Fruit fly (Drosophila melanogaster) whole organism, pupa: ENCODE results near the gene moody.
A peak's percentile ranks its signal among the peaks of the same experiment; 100 is the strongest.

ENCODE experiments used
- CG10348 ChIP-seq: fragments of 200-800 bp; sonication (Bioruptor generic); IDR thresholded peaks from 2 replicates; pipeline ENCODE4 v1.3.6; 2022; ENCODE audit warnings: missing biosample characterization, missing genetic modification characterization
- CG32121 ChIP-seq: fragments of 200-800 bp; sonication (Bioruptor generic); IDR thresholded peaks from 2 replicates; pipeline ENCODE4 v1.3.6; 2022; ENCODE audit warnings: missing biosample characterization, missing genetic modification characterization
- CG4496 ChIP-seq: fragments of 200-800 bp; sonication (Bioruptor generic); IDR thresholded peaks from 3 replicates; pipeline ENCODE4 v1.3.6; 2022; ENCODE audit warnings: missing biosample characterization, missing genetic modification characterization
- CG9948 ChIP-seq: fragments of 200-800 bp; sonication (Bioruptor generic); optimal IDR thresholded peaks from 2 replicates; lab custom pipeline; 2018; ENCODE audit warnings: missing biosample characterization, mild to moderate bottlenecking, missing genetic modification characterization, moderate library complexity
- EcR ChIP-seq: fragments of 200-800 bp; sonication (Bioruptor generic); optimal IDR thresholded peaks from 3 replicates; lab custom pipeline; 2019; ENCODE audit warnings: missing biosample characterization, missing genetic modification characterization, mild to moderate bottlenecking, moderate library complexity, missing genetic modification reagents
- Pif1B ChIP-seq: fragments of 200-800 bp; sonication (Bioruptor generic); optimal IDR thresholded peaks from 3 replicates; lab custom pipeline; 2016; ENCODE audit warnings: missing biosample characterization, missing genetic modification characterization
- fd96Ca ChIP-seq: fragments of 200-800 bp; sonication (Bioruptor generic); IDR thresholded peaks from 3 replicates; pipeline ENCODE4 v1.3.6; 2022; ENCODE audit warnings: missing biosample characterization, missing genetic modification characterization

dm6 chrX:2041981-2042847 is 7.7 kb downstream of the moody start, which contains the start of the genes Actn and usp:
- TF ChIP-seq Pif1B (GFP tag; lab: Kevin White, UChicago), result peak; percentile 17
- peak; percentile 33; the same call in 1 of the 3 replicates for TF ChIP-seq fd96Ca
- no peak for TF ChIP-seq CG9948
- peak; percentile 46; the same call in 2 of the 3 replicates for TF ChIP-seq CG4496 (GFP tag; lab: Robert Waterston, UW)
- TF ChIP-seq CG32121, result peak; percentile 25; the same call in 1 of the 2 replicates
- TF ChIP-seq CG10348 (GFP tag; lab: Robert Waterston, UW), result no peak
- TF ChIP-seq EcR (GFP tag; lab: Kevin White, UChicago), result peak; percentile 34
